Fruit fly (Drosophila melanogaster) whole organism, pupa: ENCODE measurements around the gene CG42588.
A peak's percentile ranks its signal among the peaks of the same experiment; 100 is the strongest.

ENCODE experiments used
- CG10348 ChIP-seq: fragments of 200-800 bp; sonication (Bioruptor generic); IDR thresholded peaks from 2 replicates; pipeline ENCODE4 v1.3.6; 2022; ENCODE audit warnings: missing biosample characterization, missing genetic modification characterization
- CG12605 ChIP-seq: fragments of 200-800 bp; sonication (Bioruptor generic); IDR thresholded peaks from 2 replicates; pipeline ENCODE4 v1.3.6; 2022; ENCODE audit warnings: missing biosample characterization, missing genetic modification characterization
- CG13204 ChIP-seq: fragments of 200-800 bp; sonication (Bioruptor generic); optimal IDR thresholded peaks from 2 replicates; lab custom pipeline; 2018; ENCODE audit warnings: missing biosample characterization, mild to moderate bottlenecking, missing genetic modification characterization, moderate library complexity
- CG14655 ChIP-seq: fragments of 200-800 bp; sonication (Bioruptor generic); optimal IDR thresholded peaks from 3 replicates; lab custom pipeline; 2017; ENCODE audit warnings: mild to moderate bottlenecking, missing biosample characterization, missing genetic modification reagents, missing genetic modification characterization
- CG15710 ChIP-seq: fragments of 200-800 bp; sonication (Bioruptor generic); optimal IDR thresholded peaks from 2 replicates; lab custom pipeline; 2018; ENCODE audit warnings: missing biosample characterization, mild to moderate bottlenecking, missing genetic modification characterization, moderate library complexity
- CG17806 ChIP-seq: fragments of 200-800 bp; sonication (Bioruptor generic); optimal IDR thresholded peaks from 2 replicates; lab custom pipeline; 2018; ENCODE audit warnings: missing biosample characterization, mild to moderate bottlenecking, missing genetic modification characterization, moderate library complexity
- CG32121 ChIP-seq: fragments of 200-800 bp; sonication (Bioruptor generic); IDR thresholded peaks from 2 replicates; pipeline ENCODE4 v1.3.6; 2022; ENCODE audit warnings: missing biosample characterization, missing genetic modification characterization
- CG34367 ChIP-seq: fragments of 200-800 bp; sonication (Bioruptor generic); optimal IDR thresholded peaks from 2 replicates; lab custom pipeline; 2018; ENCODE audit warnings: missing biosample characterization, mild to moderate bottlenecking, missing genetic modification characterization
- CG4496 ChIP-seq: fragments of 200-800 bp; sonication (Bioruptor generic); IDR thresholded peaks from 3 replicates; pipeline ENCODE4 v1.3.6; 2022; ENCODE audit warnings: missing biosample characterization, missing genetic modification characterization
- CG8159 ChIP-seq: fragments of 200-800 bp; sonication (Bioruptor generic); optimal IDR thresholded peaks from 3 replicates; lab custom pipeline; 2018; ENCODE audit warnings: missing biosample characterization, mild to moderate bottlenecking, missing genetic modification characterization, moderate library complexity
- CG9948 ChIP-seq: fragments of 200-800 bp; sonication (Bioruptor generic); optimal IDR thresholded peaks from 2 replicates; lab custom pipeline; 2018; ENCODE audit warnings: missing biosample characterization, mild to moderate bottlenecking, missing genetic modification characterization, moderate library complexity
- D1 ChIP-seq: fragments of 200-800 bp; sonication (Bioruptor generic); optimal IDR thresholded peaks from 2 replicates; lab custom pipeline; 2018; ENCODE audit warnings: missing biosample characterization, mild to moderate bottlenecking, missing genetic modification characterization, moderate library complexity
- EcR ChIP-seq: fragments of 200-800 bp; sonication (Bioruptor generic); optimal IDR thresholded peaks from 3 replicates; lab custom pipeline; 2019; ENCODE audit warnings: missing biosample characterization, missing genetic modification characterization, mild to moderate bottlenecking, moderate library complexity, missing genetic modification reagents
- Ets98B ChIP-seq: fragments of 200-800 bp; sonication (Bioruptor generic); IDR thresholded peaks from 2 replicates; pipeline ENCODE4 v1.3.6; 2022; ENCODE audit warnings: missing biosample characterization, missing genetic modification characterization
- Pif1A ChIP-seq: fragments of 200-800 bp; sonication (Bioruptor generic); optimal IDR thresholded peaks from 3 replicates; lab custom pipeline; 2016; ENCODE audit warnings: missing biosample characterization, missing genetic modification characterization
- Pif1B ChIP-seq: fragments of 200-800 bp; sonication (Bioruptor generic); optimal IDR thresholded peaks from 3 replicates; lab custom pipeline; 2016; ENCODE audit warnings: missing biosample characterization, missing genetic modification characterization
- Snoo ChIP-seq: fragments of 200-800 bp; sonication (Bioruptor generic); optimal IDR thresholded peaks from 3 replicates; lab custom pipeline; 2017; ENCODE audit warnings: missing biosample characterization, mild to moderate bottlenecking, missing genetic modification characterization, inconsistent platforms
- fd96Ca ChIP-seq: fragments of 200-800 bp; sonication (Bioruptor generic); IDR thresholded peaks from 3 replicates; pipeline ENCODE4 v1.3.6; 2022; ENCODE audit warnings: missing biosample characterization, missing genetic modification characterization
- gl ChIP-seq: fragments of 200-800 bp; sonication (Bioruptor generic); optimal IDR thresholded peaks from 2 replicates; lab custom pipeline; 2018; ENCODE audit warnings: missing biosample characterization, mild to moderate bottlenecking, missing genetic modification characterization
- rn ChIP-seq: fragments of 200-800 bp; sonication (Bioruptor generic); IDR thresholded peaks from 2 replicates; pipeline ENCODE4 v1.3.6; 2022; ENCODE audit warnings: missing biosample characterization, missing genetic modification characterization

Gene CG42588

DNA sequence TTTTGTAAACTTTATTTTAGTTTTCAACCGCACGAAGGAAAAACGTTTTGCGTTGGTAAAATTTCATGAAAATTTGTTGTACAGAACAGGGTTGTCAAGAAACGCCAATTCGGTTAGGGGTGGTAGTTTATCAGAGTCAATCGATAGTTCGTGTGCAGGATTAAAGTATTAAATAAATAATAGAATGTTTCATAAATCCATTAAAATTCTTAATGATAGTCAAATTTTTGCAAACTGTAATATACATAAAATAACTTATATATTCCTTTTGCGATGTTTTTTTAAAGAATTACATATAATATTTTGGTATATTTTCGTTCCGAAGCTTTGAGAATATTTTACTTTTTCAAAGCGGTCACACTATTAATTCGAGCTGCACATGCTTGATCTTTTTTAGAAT lies at the start of gene CG42588, which contains the start of gene Sf3a2:
TSS of gene CG42588 (plus strand) at position 348 of the 400 bp plus-strand sequence.
TSS of gene Sf3a2 (minus strand) at position 113 of the 400 bp plus-strand sequence.
- TF ChIP-seq rn (GFP tag; lab: Robert Waterston, UW): peak; percentile 36; the same call in 1 of the 2 replicates
- TF ChIP-seq EcR (GFP tag; lab: Kevin White, UChicago): no peak
- TF ChIP-seq CG15710 (tag; lab: Kevin White, UChicago): no peak
- TF ChIP-seq CG17806 (tag; lab: Kevin White, UChicago): peak; percentile 31

DNA sequence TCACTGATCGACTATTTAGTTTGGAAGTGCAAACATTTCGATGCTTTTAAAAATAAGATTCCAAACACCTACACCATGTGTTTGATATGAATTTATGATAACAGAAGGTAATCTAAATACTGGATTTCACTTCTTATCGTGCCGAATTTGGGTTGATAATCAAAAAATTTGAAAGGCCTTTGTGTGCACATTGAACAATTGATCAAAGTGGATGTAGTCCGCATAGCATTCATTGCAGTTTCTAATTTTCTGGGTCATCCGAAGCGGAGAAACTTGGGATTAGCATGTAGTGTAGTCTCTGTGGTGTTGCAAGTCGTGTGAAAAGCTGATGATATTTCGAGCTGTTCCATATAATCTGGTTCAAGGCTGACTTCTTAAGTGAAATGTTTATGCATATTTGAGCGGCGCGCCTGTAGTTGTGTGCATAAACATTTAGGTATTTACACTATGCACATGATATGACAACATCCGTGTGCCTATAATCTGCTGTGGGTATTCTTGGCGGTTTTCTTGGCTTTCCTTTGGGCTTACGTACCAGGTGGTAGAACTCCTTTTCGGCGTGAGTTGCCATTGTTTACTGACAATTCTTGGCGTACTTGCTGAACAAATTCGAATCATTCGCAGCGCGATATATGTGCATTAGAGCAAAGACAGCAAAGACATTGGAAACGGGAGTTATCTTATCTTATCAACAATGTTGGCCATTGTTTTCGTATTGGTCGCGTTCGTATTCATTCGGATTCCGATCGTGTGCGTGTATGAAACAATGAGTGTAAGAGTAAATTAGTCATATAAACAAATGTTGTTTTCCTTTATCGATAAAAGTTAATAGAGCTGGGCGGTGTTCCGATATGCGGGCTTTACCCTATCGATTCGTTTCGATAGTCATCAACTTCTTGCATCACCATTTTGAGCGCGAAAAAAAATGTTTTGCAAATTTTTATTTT lies 41.0 kb upstream of the CG42588 start, which contains the start of gene Hip1:
TSS of gene Hip1 (minus strand) at position 834 of the 947 bp plus-strand sequence.
- TF ChIP-seq CG34367 (tag; lab: Kevin White, UChicago) (no peak), CG17806 (tag; lab: Kevin White, UChicago) (no peak), CG4496 (GFP tag; lab: Robert Waterston, UW) (no peak), D1 (no peak), CG8159 (tag; lab: Kevin White, UChicago) (no peak), CG12605 (no peak), CG10348 (GFP tag; lab: Robert Waterston, UW) (no peak), fd96Ca (GFP tag; lab: Robert Waterston, UW) (no peak), CG15710 (tag; lab: Kevin White, UChicago) (no peak), CG14655 (GFP tag; lab: Kevin White, UChicago) (no peak), Snoo (tag; lab: Kevin White, UChicago) (no peak), rn (GFP tag; lab: Robert Waterston, UW) (no peak)
- TF ChIP-seq, all 21 proteins: peak for 0

DNA sequence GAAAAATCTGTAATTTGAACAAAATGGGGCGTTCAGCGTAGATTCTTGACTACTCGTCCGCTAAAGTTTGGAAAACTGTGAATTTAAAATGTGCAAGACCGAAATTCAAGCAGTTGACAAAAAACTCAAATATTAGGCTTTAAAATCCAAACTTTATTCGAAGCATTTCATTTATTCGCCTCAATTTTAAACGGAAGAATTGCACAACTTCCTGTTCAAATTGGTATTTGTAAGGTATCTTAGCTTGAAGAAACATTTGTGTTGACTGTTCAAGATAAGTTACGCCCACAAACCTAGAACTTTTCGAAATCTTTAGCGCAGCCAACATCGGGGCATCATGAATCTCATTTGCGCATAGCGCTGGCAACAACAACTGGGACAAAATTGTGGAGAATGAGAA lies 35.4 kb upstream of the CG42588 start, which contains the start of gene CG32106:
TSS of gene CG32106 (minus strand) at position 101 of the 400 bp plus-strand sequence.
- TF ChIP-seq CG32121 (GFP tag; lab: Robert Waterston, UW): no peak
- TF ChIP-seq Ets98B: no peak
- no peak for TF ChIP-seq CG13204 (GFP tag; lab: Kevin White, UChicago)
- no peak for TF ChIP-seq Pif1A (GFP tag; lab: Kevin White, UChicago)
- no peak for TF ChIP-seq CG4496 (GFP tag; lab: Robert Waterston, UW)
- no peak for TF ChIP-seq rn (GFP tag; lab: Robert Waterston, UW)

DNA sequence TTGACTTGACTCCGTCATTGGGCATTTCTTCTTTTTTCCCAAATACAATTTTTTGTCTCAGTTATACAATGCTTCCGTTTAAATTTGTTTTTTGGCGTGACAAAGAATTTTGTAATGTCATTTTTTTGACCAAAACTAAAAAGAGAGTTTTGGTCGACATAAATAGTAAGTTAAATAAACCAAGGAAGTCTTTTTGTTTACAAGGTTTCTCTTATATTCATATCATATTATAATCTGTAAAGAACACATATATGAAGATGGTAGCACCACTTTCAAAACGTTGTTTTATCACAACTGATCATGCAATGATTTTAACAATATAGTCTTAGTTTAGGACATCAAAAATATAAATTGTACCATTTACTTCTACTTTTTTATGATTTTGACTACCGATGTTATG lies 33.1 kb upstream of the CG42588 start, which contains the start of the genes CG10969 and CG17666:
TSS of gene CG10969 (minus strand) at position 101 of the 400 bp plus-strand sequence.
TSS of gene CG17666 (plus strand) at position 329 of the 400 bp plus-strand sequence.
- TF ChIP-seq EcR (GFP tag; lab: Kevin White, UChicago) (no peak), CG4496 (GFP tag; lab: Robert Waterston, UW) (no peak), CG14655 (GFP tag; lab: Kevin White, UChicago) (no peak)

DNA sequence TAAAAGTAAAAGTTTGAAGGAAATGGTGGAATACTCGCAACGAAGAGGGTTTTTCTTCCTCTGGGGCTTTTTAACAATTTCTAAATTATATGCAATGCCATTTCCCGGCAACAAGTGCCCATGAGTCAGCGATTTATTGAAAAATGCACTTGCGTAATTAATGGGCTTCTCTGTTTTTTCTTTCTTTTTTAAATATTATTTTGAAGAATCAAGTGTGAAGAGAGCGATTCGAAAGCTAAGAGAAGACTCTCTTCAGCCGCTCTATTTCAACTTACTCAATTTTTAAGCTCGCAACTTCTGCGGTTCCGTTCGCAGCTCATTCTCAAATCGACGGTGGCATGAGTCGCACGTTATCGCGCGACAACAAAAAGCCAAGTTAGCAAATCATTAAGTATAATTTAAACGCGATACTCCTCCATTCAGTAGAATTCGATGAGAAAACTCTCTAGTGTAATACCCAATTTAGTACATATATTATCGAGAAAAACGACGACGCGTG lies 24.1 kb upstream of the CG42588 start, which contains the start of gene CG42709:
TSS of gene CG42709 (plus strand) at position 318 of the 499 bp plus-strand sequence.
- TF ChIP-seq Pif1A (GFP tag; lab: Kevin White, UChicago) (peak; percentile 45), CG12605 (peak; percentile 30; the same call in 1 of the 2 replicates), gl (tag; lab: Kevin White, UChicago) (peak; percentile 17), CG9948 (tag; lab: Kevin White, UChicago) (no peak), Pif1B (peak; percentile 57), EcR (GFP tag; lab: Kevin White, UChicago) (peak; percentile 77)

DNA sequence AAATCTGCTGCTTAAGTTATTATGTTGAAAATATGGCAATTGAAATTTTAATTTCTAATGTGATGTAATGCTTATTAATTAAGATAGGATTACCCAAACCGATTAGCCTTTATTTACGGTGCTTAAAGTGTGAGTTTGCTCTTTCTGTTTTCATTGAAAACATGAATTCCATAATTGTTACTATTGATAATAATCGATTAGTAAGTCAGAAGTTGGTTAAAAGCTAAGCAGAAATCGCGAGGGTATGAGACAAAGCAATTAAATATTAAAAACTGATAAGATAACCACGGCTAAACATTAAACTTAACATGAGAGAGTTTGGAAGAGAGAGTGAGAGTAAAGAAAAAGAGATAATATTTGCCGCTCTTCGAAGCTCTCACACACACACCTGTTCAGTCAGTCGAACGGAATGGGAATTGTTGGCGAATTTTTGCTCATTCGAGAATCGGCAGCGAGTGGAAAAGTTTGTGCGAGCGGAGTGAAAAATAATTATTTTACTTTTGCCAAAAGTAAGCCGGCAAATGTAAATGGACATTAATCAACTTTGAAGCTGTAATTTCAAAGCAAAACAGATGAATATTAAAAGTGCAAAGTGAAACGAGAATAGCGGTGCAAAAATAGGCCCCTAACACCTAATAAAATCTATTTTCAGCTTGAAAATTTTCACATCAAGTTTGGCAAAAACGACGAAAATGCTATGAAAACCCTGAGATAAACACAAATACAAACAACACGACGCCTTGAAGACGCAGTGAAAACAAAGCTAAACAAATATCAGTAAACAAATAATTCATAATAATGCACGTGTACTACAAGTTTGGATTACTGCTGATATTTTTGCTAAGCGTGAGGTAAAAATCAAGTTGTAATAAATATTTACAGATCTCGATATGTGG lies 23.0 kb upstream of the CG42588 start:
- TF ChIP-seq CG15710 (tag; lab: Kevin White, UChicago): no peak
- TF ChIP-seq CG4496 (GFP tag; lab: Robert Waterston, UW): no peak
- no peak for TF ChIP-seq CG9948 (tag; lab: Kevin White, UChicago)
- TF ChIP-seq CG34367 (tag; lab: Kevin White, UChicago): no peak
- TF ChIP-seq D1: peak; percentile 43
- no peak for TF ChIP-seq rn (GFP tag; lab: Robert Waterston, UW)
- TF ChIP-seq Pif1A (GFP tag; lab: Kevin White, UChicago): no peak
- TF ChIP-seq CG12605: peak; percentile 34; the same call in 1 of the 2 replicates
- peak; percentile 13 for TF ChIP-seq Pif1B
- no peak for TF ChIP-seq Snoo (tag; lab: Kevin White, UChicago)
